Worm (Caenorhabditis elegans): ENCODE results near the gene aak-2.

- TF ChIP-seq nhr-11 (tag; optimal IDR thresholded peaks at IDR 0.05), result no peak
- no peak for TF ChIP-seq unc-62 (GFP tag; optimal IDR thresholded peaks at IDR 0.05)
- TF ChIP-seq nhr-28 (tag; optimal IDR thresholded peaks at IDR 0.05), result no peak
Observed at ce11 chrX:16807015-16807414, 11.1 kb downstream of the aak-2 start, which contains the start of gene mec-4.
